Fruit fly (Drosophila melanogaster) whole organism, embryonic: ENCODE measurements around the gene Grip75.

ENCODE experiments used
- Asciz ChIP-seq: fragments of 200-800 bp; sonication (Bioruptor generic); optimal IDR thresholded peaks from 2 replicates; lab custom pipeline; 2017; ENCODE audit warnings: missing biosample characterization, mild to moderate bottlenecking, missing genetic modification characterization, missing genetic modification reagents
- CG10979 ChIP-seq: fragments of 200-800 bp; sonication (Bioruptor generic); optimal IDR thresholded peaks from 2 replicates; lab custom pipeline; 2018; ENCODE audit warnings: missing biosample characterization, mild to moderate bottlenecking, missing genetic modification characterization, moderate library complexity
- CG13296 ChIP-seq: fragments of 200-800 bp; sonication (Bioruptor generic); optimal IDR thresholded peaks from 3 replicates; lab custom pipeline; 2018; ENCODE audit warnings: missing biosample characterization, mild to moderate bottlenecking, missing genetic modification characterization
- CG13775 ChIP-seq: fragments of 200-800 bp; sonication (Bioruptor generic); optimal IDR thresholded peaks from 3 replicates; lab custom pipeline; 2017; ENCODE audit warnings: missing biosample characterization, mild to moderate bottlenecking, missing genetic modification characterization
- CG15073 ChIP-seq: fragments of 200-800 bp; sonication (Bioruptor generic); optimal IDR thresholded peaks from 2 replicates; lab custom pipeline; 2016; ENCODE audit warnings: missing biosample characterization, missing genetic modification characterization
- CG18619 ChIP-seq: fragments of 200-800 bp; sonication (Bioruptor generic); optimal IDR thresholded peaks from 3 replicates; lab custom pipeline; 2017; ENCODE audit warnings: missing biosample characterization, mild to moderate bottlenecking, missing genetic modification characterization
- CG30431 ChIP-seq: fragments of 200-800 bp; sonication (Bioruptor generic); optimal IDR thresholded peaks from 2 replicates; lab custom pipeline; 2017; ENCODE audit warnings: missing biosample characterization, missing genetic modification characterization
- CG32767 ChIP-seq: fragments of 200-800 bp; sonication (Bioruptor generic); IDR thresholded peaks from 2 replicates; pipeline ENCODE4 v1.3.6; 2022; ENCODE audit warnings: missing biosample characterization, missing genetic modification characterization
- CG4328 ChIP-seq: fragments of 200-800 bp; sonication (Bioruptor generic); optimal IDR thresholded peaks from 3 replicates; lab custom pipeline; 2017; ENCODE audit warnings: missing biosample characterization, missing genetic modification reagents, missing genetic modification characterization
- CG4820 ChIP-seq: fragments of 200-800 bp; sonication (Bioruptor generic); optimal IDR thresholded peaks from 3 replicates; lab custom pipeline; 2016; ENCODE audit warnings: missing biosample characterization, missing genetic modification characterization
- CG5180 ChIP-seq: fragments of 200-800 bp; sonication (Bioruptor generic); optimal IDR thresholded peaks from 3 replicates; lab custom pipeline; 2017; ENCODE audit warnings: missing biosample characterization, missing genetic modification characterization, mild to moderate bottlenecking, moderate library complexity, missing genetic modification reagents
- CG6272 ChIP-seq: fragments of 200-800 bp; sonication (Bioruptor generic); IDR thresholded peaks from 2 replicates; pipeline ENCODE4 v1.3.6; 2022; ENCODE audit warnings: missing biosample characterization, missing genetic modification characterization
- CG7556 ChIP-seq: fragments of 200-800 bp; sonication (Bioruptor generic); optimal IDR thresholded peaks from 2 replicates; lab custom pipeline; 2017; ENCODE audit warnings: missing biosample characterization, mild to moderate bottlenecking, missing genetic modification characterization
- CG9817 ChIP-seq: fragments of 200-800 bp; sonication (Bioruptor generic); optimal IDR thresholded peaks from 2 replicates; lab custom pipeline; 2018; ENCODE audit warnings: missing biosample characterization, mild to moderate bottlenecking, missing genetic modification characterization, moderate library complexity
- CG9932 ChIP-seq: fragments of 200-800 bp; sonication (Bioruptor generic); IDR thresholded peaks from 2 replicates; pipeline ENCODE4 v1.3.6; 2022; ENCODE audit warnings: missing biosample characterization, missing genetic modification characterization
- D ChIP-seq, 2 experiments: fragments of 200-800 bp in 1 of 2; fragments of >200 bp in 1 of 2; sonication (Bioruptor generic) in 1 of 2; optimal IDR thresholded peaks; 2 replicates in 1 of 2; 3 replicates in 1 of 2; lab custom pipeline; 2017; ENCODE audit warnings: mild to moderate bottlenecking in 1 of 2, missing biosample characterization in 1 of 2, missing genetic modification characterization in 1 of 2, missing genetic modification reagents in 1 of 2
- D19A ChIP-seq: fragments of 200-800 bp; optimal IDR thresholded peaks from 3 replicates; lab custom pipeline; 2019; ENCODE audit warnings: missing biosample characterization, mild to moderate bottlenecking, missing genetic modification characterization, moderate library complexity
- Drgx ChIP-seq: fragments of 200-800 bp; sonication (Bioruptor generic); IDR thresholded peaks from 2 replicates; pipeline ENCODE4 v1.3.6; 2022; ENCODE audit warnings: missing biosample characterization, missing genetic modification characterization
- H15 ChIP-seq: fragments of 200-800 bp; sonication (Bioruptor generic); IDR thresholded peaks from 3 replicates; pipeline ENCODE4 v1.3.6; 2022; ENCODE audit warnings: missing biosample characterization, missing genetic modification characterization
- H2.0 ChIP-seq: fragments of 200-800 bp; sonication (Bioruptor generic); IDR thresholded peaks from 2 replicates; pipeline ENCODE4 v1.3.6; 2022; ENCODE audit warnings: missing biosample characterization, missing genetic modification characterization
- HLH4C ChIP-seq: fragments of 200-800 bp; sonication (Bioruptor generic); IDR thresholded peaks from 3 replicates; pipeline ENCODE4 v1.3.6; 2022; ENCODE audit warnings: missing biosample characterization, missing genetic modification characterization; ENCODE audit not compliant: partially characterized antibody
- HmgD ChIP-seq: fragments of 200-800 bp; sonication (Bioruptor generic); optimal IDR thresholded peaks from 3 replicates; lab custom pipeline; 2016; ENCODE audit warnings: missing biosample characterization, missing genetic modification characterization
- Nf-YA ChIP-seq: fragments of 200-800 bp; sonication (Bioruptor generic); IDR thresholded peaks from 2 replicates; pipeline ENCODE4 v1.3.6; 2022; ENCODE audit warnings: missing biosample characterization, missing genetic modification characterization
- Nf-YB ChIP-seq: fragments of 200-800 bp; sonication (Bioruptor generic); optimal IDR thresholded peaks from 3 replicates; lab custom pipeline; 2019; ENCODE audit warnings: missing biosample characterization, mild to moderate bottlenecking, missing genetic modification characterization, moderate library complexity
- Side ChIP-seq: fragments of 200-800 bp; sonication (Bioruptor generic); optimal IDR thresholded peaks from 2 replicates; lab custom pipeline; 2016; ENCODE audit warnings: missing biosample characterization, missing genetic modification characterization
- Sox100B ChIP-seq: fragments of 200-800 bp; sonication (Bioruptor generic); optimal IDR thresholded peaks from 3 replicates; lab custom pipeline; 2018; ENCODE audit warnings: missing biosample characterization, mild to moderate bottlenecking, missing genetic modification characterization
- Ssrp ChIP-seq: fragments of 200-800 bp; sonication (Bioruptor generic); optimal IDR thresholded peaks from 2 replicates; lab custom pipeline; 2018; ENCODE audit warnings: missing biosample characterization, mild to moderate bottlenecking, missing genetic modification characterization, moderate library complexity
- abd-A ChIP-seq: fragments of 200-800 bp; sonication (Bioruptor generic); optimal IDR thresholded peaks from 3 replicates; lab custom pipeline; 2019; ENCODE audit warnings: missing biosample characterization, mild to moderate bottlenecking, missing genetic modification characterization, moderate library complexity
- chif ChIP-seq, 2 experiments: fragments of 200-800 bp; sonication (Bioruptor generic); optimal IDR thresholded peaks; 3 replicates each; lab custom pipeline; 2016; ENCODE audit warnings: missing biosample characterization in 2 of 2, missing genetic modification characterization in 2 of 2
- ci ChIP-seq: fragments of 200-800 bp; sonication (Bioruptor generic); IDR thresholded peaks from 3 replicates; pipeline ENCODE4 v1.3.6; 2022; ENCODE audit warnings: missing biosample characterization, missing genetic modification characterization
- crc ChIP-seq: fragments of 200-800 bp; sonication (Bioruptor generic); optimal IDR thresholded peaks from 2 replicates; lab custom pipeline; 2016; ENCODE audit warnings: missing biosample characterization, missing genetic modification characterization
- dimm ChIP-seq: fragments of 200-800 bp; sonication (Bioruptor generic); IDR thresholded peaks from 2 replicates; pipeline ENCODE4 v1.3.6; 2022; ENCODE audit warnings: missing biosample characterization, missing genetic modification characterization
- dm ChIP-seq: fragments of 200-800 bp; sonication (Bioruptor generic); optimal IDR thresholded peaks from 3 replicates; lab custom pipeline; 2016; ENCODE audit warnings: missing biosample characterization, missing genetic modification characterization
- ewg ChIP-seq: fragments of 200-800 bp; sonication (Bioruptor generic); optimal IDR thresholded peaks from 3 replicates; lab custom pipeline; 2017; ENCODE audit warnings: mild to moderate bottlenecking, missing biosample characterization, missing genetic modification reagents, missing genetic modification characterization
- fd3F ChIP-seq: fragments of 200-800 bp; sonication (Bioruptor generic); optimal IDR thresholded peaks from 2 replicates; lab custom pipeline; 2018; ENCODE audit warnings: missing biosample characterization, mild to moderate bottlenecking, missing genetic modification characterization, moderate library complexity
- ftz-f1 ChIP-seq: fragments of 200-800 bp; sonication (Bioruptor generic); optimal IDR thresholded peaks from 2 replicates; lab custom pipeline; 2016; ENCODE audit warnings: missing biosample characterization, missing genetic modification characterization
- fu2 ChIP-seq: fragments of 200-800 bp; sonication (Bioruptor generic); optimal IDR thresholded peaks from 2 replicates; lab custom pipeline; 2016; ENCODE audit warnings: missing biosample characterization, missing genetic modification characterization
- gcm2 ChIP-seq: fragments of 200-800 bp; sonication (Bioruptor generic); optimal IDR thresholded peaks from 2 replicates; lab custom pipeline; 2016; ENCODE audit warnings: missing biosample characterization, missing genetic modification characterization
- maf-S ChIP-seq: fragments of 200-800 bp; sonication (Bioruptor generic); optimal IDR thresholded peaks from 2 replicates; lab custom pipeline; 2016; ENCODE audit warnings: missing biosample characterization, missing genetic modification characterization
- nerfin-2 ChIP-seq: fragments of 200-800 bp; sonication (Bioruptor generic); IDR thresholded peaks from 2 replicates; pipeline ENCODE4 v1.3.6; 2022; ENCODE audit warnings: missing biosample characterization, missing genetic modification characterization; ENCODE audit not compliant: partially characterized antibody
- otp ChIP-seq: fragments of 200-800 bp; sonication (Bioruptor generic); IDR thresholded peaks from 3 replicates; pipeline ENCODE4, ENCODE4 v1.3.6; 2022; ENCODE audit warnings: missing biosample characterization, missing genetic modification characterization
- pfk ChIP-seq: fragments of 200-800 bp; sonication (Bioruptor generic); optimal IDR thresholded peaks from 2 replicates; lab custom pipeline; 2018; ENCODE audit warnings: missing biosample characterization, mild to moderate bottlenecking, missing genetic modification characterization, moderate library complexity
- pho ChIP-seq: fragments of 200-800 bp; sonication (Bioruptor generic); optimal IDR thresholded peaks from 2 replicates; lab custom pipeline; 2016; ENCODE audit warnings: missing biosample characterization, missing genetic modification characterization
- ranshi ChIP-seq: fragments of 200-800 bp; sonication (Bioruptor generic); IDR thresholded peaks from 2 replicates; pipeline ENCODE4 v1.3.6; 2022; ENCODE audit warnings: missing biosample characterization, missing genetic modification characterization
- rib ChIP-seq: fragments of 200-800 bp; sonication (Bioruptor generic); IDR thresholded peaks from 2 replicates; pipeline ENCODE4 v1.3.6; 2022; ENCODE audit warnings: missing biosample characterization, missing genetic modification characterization
- ro ChIP-seq: fragments of 200-800 bp; sonication (Bioruptor generic); IDR thresholded peaks from 2 replicates; pipeline ENCODE4 v1.3.6; 2022; ENCODE audit warnings: missing biosample characterization, missing genetic modification characterization
- tin ChIP-seq: fragments of 200-800 bp; sonication (Bioruptor generic); optimal IDR thresholded peaks from 3 replicates; lab custom pipeline; 2016; ENCODE audit warnings: missing biosample characterization, missing genetic modification characterization
- toy ChIP-seq: fragments of 200-800 bp; sonication (Bioruptor generic); IDR thresholded peaks from 2 replicates; pipeline ENCODE4 v1.3.6; 2022; ENCODE audit warnings: missing biosample characterization, missing genetic modification characterization
- vfl ChIP-seq: fragments of 200-800 bp; sonication (Bioruptor generic); optimal IDR thresholded peaks from 2 replicates; lab custom pipeline; 2016; ENCODE audit warnings: missing biosample characterization, missing genetic modification characterization
- vvl ChIP-seq: fragments of 200-800 bp; sonication (Bioruptor generic); IDR thresholded peaks from 2 replicates; pipeline ENCODE4 v1.3.6; 2022; ENCODE audit warnings: missing biosample characterization, missing genetic modification characterization

The Grip75 gene

dm6 chr2L:10516470-10517048, 33.5 kb downstream of the Grip75 start (continued):
- TF ChIP-seq abd-A (tag; lab: Kevin White, UChicago) (no peak), ranshi (peak; percentile 4), H15 (peak; percentile 35; the same call in 1 of the 3 replicates), ci (GFP tag; lab: Robert Waterston, UW) (peak; percentile 78; the same call in 2 of the 3 replicates), Ssrp (no peak), nerfin-2 (GFP tag; lab: Robert Waterston, UW) (no peak), CG13296 (peak; percentile 33), tin (GFP tag; lab: Kevin White, UChicago) (no peak), otp (GFP tag; lab: Robert Waterston, UW) (no peak), CG15073 (GFP tag; lab: Kevin White, UChicago) (no peak), fd3F (GFP tag; lab: Kevin White, UChicago) (no peak), CG32767 (GFP tag; lab: Robert Waterston, UW) (peak; percentile 35), D19A (tag; lab: Kevin White, UChicago) (no peak), CG9817 (tag; lab: Kevin White, UChicago) (peak; percentile 38), ftz-f1 (GFP tag; lab: Kevin White, UChicago) (peak; percentile 69), vvl (peak; percentile 55), pfk (GFP tag; lab: Kevin White, UChicago) (no peak), Sox100B (GFP tag; lab: Kevin White, UChicago) (peak; percentile 35), ewg (GFP tag; lab: Kevin White, UChicago) (no peak), rib (GFP tag; lab: Robert Waterston, UW) (peak; percentile 53; the same call in 1 of the 2 replicates), ro (GFP tag; lab: Robert Waterston, UW) (no peak), H2.0 (no peak), Side (peak; percentile 27), toy (GFP tag; lab: Robert Waterston, UW) (no peak), CG10979 (tag; lab: Kevin White, UChicago) (peak; percentile 4), CG6272 (GFP tag; lab: Robert Waterston, UW) (no peak), Nf-YB (no peak), HmgD (GFP tag; lab: Kevin White, UChicago) (peak; percentile 34), gcm2 (GFP tag; lab: Kevin White, UChicago) (peak; percentile 16), CG5180 (peak; percentile 17), pho (peak; percentile 49), CG9932 (GFP tag; lab: Robert Waterston, UW) (peak; percentile 36; the same call in 1 of the 2 replicates), CG4328 (GFP tag; lab: Kevin White, UChicago) (no peak), Asciz (GFP tag; lab: Kevin White, UChicago) (no peak), HLH4C (peak; percentile 24; the same call in 1 of the 3 replicates), CG30431 (GFP tag; lab: Kevin White, UChicago) (peak; percentile 28), CG18619 (GFP tag; lab: Kevin White, UChicago) (peak; percentile 17), CG13775 (GFP tag; lab: Kevin White, UChicago) (peak; percentile 43), Nf-YA (GFP tag; lab: Robert Waterston, UW) (no peak), maf-S (GFP tag; lab: Kevin White, UChicago) (no peak), crc (no peak), Drgx (GFP tag; lab: Robert Waterston, UW) (peak; percentile 64), chif (GFP tag; optimal IDR thresholded peaks at IDR 0.05; lab: Kevin White, UChicago) (peak; percentile 35 to 44), vfl (GFP tag; lab: Kevin White, UChicago) (no peak), CG4820 (no peak), dm (GFP tag; lab: Kevin White, UChicago) (peak; percentile 11), fu2 (GFP tag; lab: Kevin White, UChicago) (no peak), CG7556 (GFP tag; lab: Kevin White, UChicago) (peak; percentile 58), D (optimal IDR thresholded peaks at IDR 0.05; lab: Kevin White, UChicago) (no peak), D (GFP tag; optimal IDR thresholded peaks at IDR 0.05; lab: Kevin White, UChicago) (no peak), dimm (no peak)
